Fruit fly (Drosophila melanogaster) whole organism, prepupa: Measurements from ENCODE around the gene IscU.

Experiments used
- Blimp-1 ChIP-seq: fragments of 200-800 bp; sonication (Bioruptor generic); optimal IDR thresholded peaks from 3 replicates; lab custom pipeline; 2017; ENCODE audit warnings: missing biosample characterization, missing genetic modification characterization, mild to moderate bottlenecking, moderate library complexity, missing genetic modification reagents
- CG10631 ChIP-seq: fragments of 200-800 bp; sonication (Bioruptor generic); optimal IDR thresholded peaks from 2 replicates; lab custom pipeline; 2016; ENCODE audit warnings: missing biosample characterization, missing genetic modification characterization
- CG11762 ChIP-seq: fragments of 200-800 bp; sonication (Bioruptor generic); optimal IDR thresholded peaks from 3 replicates; lab custom pipeline; 2016; ENCODE audit warnings: missing biosample characterization, missing genetic modification characterization; ENCODE audit not compliant: insufficient read depth
- CG6854 ChIP-seq: fragments of 200-800 bp; sonication (Bioruptor generic); optimal IDR thresholded peaks from 2 replicates; lab custom pipeline; 2017; ENCODE audit warnings: missing biosample characterization, mild to moderate bottlenecking, missing genetic modification characterization
- Sox102F ChIP-seq: fragments of 200-800 bp; sonication (Bioruptor generic); optimal IDR thresholded peaks from 2 replicates; lab custom pipeline; 2016; ENCODE audit warnings: missing biosample characterization, mild to moderate bottlenecking, missing genetic modification characterization
- fd85E ChIP-seq: fragments of 200-800 bp; sonication (Bioruptor generic); optimal IDR thresholded peaks from 3 replicates; lab custom pipeline; 2016; ENCODE audit warnings: missing biosample characterization, missing genetic modification characterization
- ss ChIP-seq, 2 experiments: fragments of 200-800 bp; sonication (Bioruptor generic); optimal IDR thresholded peaks; 2 replicates in 1 of 2; 3 replicates in 1 of 2; lab custom pipeline; 2017 to 2018; ENCODE audit warnings: mild to moderate bottlenecking in 2 of 2, missing biosample characterization in 2 of 2, missing genetic modification characterization in 2 of 2, moderate library complexity in 1 of 2
- topi ChIP-seq: fragments of 200-800 bp; sonication (Bioruptor generic); optimal IDR thresholded peaks from 3 replicates; lab custom pipeline; 2016; ENCODE audit warnings: missing biosample characterization, missing genetic modification characterization

dm6 chr3R:8847096-8847639 lies 23.2 kb upstream of the IscU start:
- TF ChIP-seq CG10631 (peak; percentile 72), fd85E (GFP tag; lab: Kevin White, UChicago) (no peak), CG6854 (GFP tag; lab: Kevin White, UChicago) (no peak), ss (GFP tag; optimal IDR thresholded peaks at IDR 0.05; lab: Kevin White, UChicago) (peak in 1 of 2 experiments; percentile 55), Sox102F (GFP tag; lab: Kevin White, UChicago) (peak; percentile 50), CG11762 (GFP tag; lab: Kevin White, UChicago) (peak; percentile 22), Blimp-1 (GFP tag; lab: Kevin White, UChicago) (no peak), topi (GFP tag; lab: Kevin White, UChicago) (peak; percentile 40)
